Worm (Caenorhabditis elegans): ENCODE data around the gene arrd-12.
A peak's percentile ranks its signal among the peaks of the same experiment; 100 is the strongest.

Gene arrd-12

DNA sequence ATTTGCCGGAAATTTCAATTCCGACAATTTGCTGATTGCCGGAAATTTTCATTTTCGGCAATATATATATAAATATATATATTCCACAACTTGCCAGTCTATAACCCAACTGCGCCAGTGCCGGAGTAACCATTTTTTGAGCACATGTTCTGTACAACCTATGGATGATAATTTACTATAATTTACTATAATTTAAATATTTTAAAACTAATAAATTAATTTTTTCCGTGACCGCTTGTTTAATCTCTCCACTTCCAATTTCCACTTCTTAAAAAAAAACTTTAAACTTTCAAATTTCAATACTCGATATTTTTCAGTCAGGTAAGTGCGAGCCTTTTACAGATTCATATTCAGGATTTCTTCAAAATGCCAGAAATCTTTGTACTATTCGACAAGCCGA lies at the start of gene arrd-12:
arrd-12 (plus strand) TSS at position 301 of the 400 bp plus-strand sequence.
- TF ChIP-seq flt-1 (GFP tag; IDR thresholded peaks at IDR 0.05): no peak
- TF ChIP-seq klf-2 (GFP tag; conservative IDR thresholded peaks at IDR 0.05): no peak
- no peak for TF ChIP-seq med-1 (GFP tag; optimal IDR thresholded peaks at IDR 0.05; ENCODE audit: insufficient read depth)
- TF ChIP-seq tab-1 (GFP tag; IDR thresholded peaks at IDR 0.05): no peak
- no peak for TF ChIP-seq cog-1 (tag; optimal IDR thresholded peaks at IDR 0.05)
- no peak for TF ChIP-seq T22C8.4 (GFP tag; IDR thresholded peaks at IDR 0.05)
- no peak for TF ChIP-seq ztf-29 (GFP tag; IDR thresholded peaks at IDR 0.05)
- TF ChIP-seq ztf-23 (GFP tag; IDR thresholded peaks at IDR 0.05): no peak
- TF ChIP-seq ref-1 (GFP tag; conservative IDR thresholded peaks at IDR 0.05): no peak

DNA sequence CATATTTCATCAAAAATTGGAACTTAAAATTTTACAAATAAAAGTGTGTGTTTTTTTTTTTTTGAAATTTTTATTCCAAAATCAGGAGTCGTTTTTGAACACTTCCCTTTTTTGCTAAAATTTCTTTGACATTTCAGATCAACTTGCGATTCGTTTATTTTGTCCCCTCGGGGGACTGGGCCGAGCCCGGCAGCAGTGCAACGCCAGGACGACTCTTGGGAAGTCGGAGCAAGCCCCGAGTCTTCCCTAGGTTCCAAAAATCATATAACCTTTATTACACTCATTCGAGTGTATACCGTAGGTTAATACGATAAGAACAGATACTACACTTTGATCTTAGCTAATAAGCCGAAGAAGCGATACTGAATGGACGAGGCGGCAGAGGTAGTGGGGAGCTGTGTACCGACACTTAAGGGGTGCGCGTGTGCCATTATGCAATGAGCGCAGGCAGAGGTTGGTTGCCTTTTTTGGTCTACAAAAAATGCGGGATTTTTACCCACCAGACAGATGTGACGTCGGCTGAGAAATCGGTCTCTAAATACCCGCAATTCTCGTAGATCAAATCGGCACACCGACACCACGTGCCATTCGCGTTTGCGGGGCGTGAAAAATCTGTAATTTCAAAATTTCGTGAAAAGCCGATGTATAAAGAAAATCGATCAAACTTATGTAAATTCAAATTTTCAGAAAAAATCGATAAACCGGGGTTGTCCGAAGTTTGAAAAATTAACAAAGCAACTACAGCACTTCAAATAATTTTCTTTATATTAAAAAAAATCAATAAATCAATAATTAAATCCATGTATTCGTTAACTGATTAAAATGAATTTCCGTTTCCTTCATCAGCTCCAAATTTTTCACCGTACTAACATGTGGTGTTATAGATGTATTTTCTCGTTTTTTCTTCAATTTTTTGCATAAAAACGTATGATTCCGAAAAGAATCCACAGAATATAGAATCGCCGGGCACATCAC lies 48.4 kb upstream of the arrd-12 start:
- TF ChIP-seq ztf-29 (GFP tag; IDR thresholded peaks at IDR 0.05) (no peak), T22C8.4 (GFP tag; IDR thresholded peaks at IDR 0.05) (peak; percentile 29; the same call in 1 of the 2 replicates)

- TF ChIP-seq ref-1 (GFP tag; conservative IDR thresholded peaks at IDR 0.05) (no peak), tab-1 (GFP tag; IDR thresholded peaks at IDR 0.05) (no peak), flt-1 (GFP tag; IDR thresholded peaks at IDR 0.05) (no peak), klf-2 (GFP tag; conservative IDR thresholded peaks at IDR 0.05) (no peak), ztf-29 (GFP tag; IDR thresholded peaks at IDR 0.05) (no peak), cog-1 (tag; optimal IDR thresholded peaks at IDR 0.05) (no peak), med-1 (GFP tag; optimal IDR thresholded peaks at IDR 0.05; ENCODE audit: insufficient read depth) (no peak), T22C8.4 (GFP tag; IDR thresholded peaks at IDR 0.05) (no peak), ztf-23 (GFP tag; IDR thresholded peaks at IDR 0.05) (no peak)
Measured at ce11 chrII:13720650-13721049, 45.4 kb upstream of the arrd-12 start.

ce11 chrII:13721218-13721617 lies 44.8 kb upstream of the arrd-12 start, which contains the start of gene sre-46:
TSS of gene sre-46 (minus strand) at chrII:13721318.
- no peak for TF ChIP-seq T22C8.4 (GFP tag; IDR thresholded peaks at IDR 0.05)
- no peak for TF ChIP-seq med-1 (GFP tag; optimal IDR thresholded peaks at IDR 0.05; ENCODE audit: insufficient read depth)
- no peak for TF ChIP-seq ref-1 (GFP tag; conservative IDR thresholded peaks at IDR 0.05)
- no peak for TF ChIP-seq ztf-23 (GFP tag; IDR thresholded peaks at IDR 0.05)
- TF ChIP-seq cog-1 (tag; optimal IDR thresholded peaks at IDR 0.05): no peak
- no peak for TF ChIP-seq klf-2 (GFP tag; conservative IDR thresholded peaks at IDR 0.05)
- TF ChIP-seq ztf-29 (GFP tag; IDR thresholded peaks at IDR 0.05): no peak
- no peak for TF ChIP-seq flt-1 (GFP tag; IDR thresholded peaks at IDR 0.05)
- no peak for TF ChIP-seq tab-1 (GFP tag; IDR thresholded peaks at IDR 0.05)

- TF ChIP-seq ref-1 (GFP tag; conservative IDR thresholded peaks at IDR 0.05) (no peak), T22C8.4 (GFP tag; IDR thresholded peaks at IDR 0.05) (no peak), tab-1 (GFP tag; IDR thresholded peaks at IDR 0.05) (no peak), ztf-29 (GFP tag; IDR thresholded peaks at IDR 0.05) (no peak), cog-1 (tag; optimal IDR thresholded peaks at IDR 0.05) (no peak)
Measured at ce11 chrII:13722763-13723162, 43.3 kb upstream of the arrd-12 start, which contains the start of gene Y54G9A.5. TSS of gene Y54G9A.5 (plus strand) at chrII:13723007.

DNA sequence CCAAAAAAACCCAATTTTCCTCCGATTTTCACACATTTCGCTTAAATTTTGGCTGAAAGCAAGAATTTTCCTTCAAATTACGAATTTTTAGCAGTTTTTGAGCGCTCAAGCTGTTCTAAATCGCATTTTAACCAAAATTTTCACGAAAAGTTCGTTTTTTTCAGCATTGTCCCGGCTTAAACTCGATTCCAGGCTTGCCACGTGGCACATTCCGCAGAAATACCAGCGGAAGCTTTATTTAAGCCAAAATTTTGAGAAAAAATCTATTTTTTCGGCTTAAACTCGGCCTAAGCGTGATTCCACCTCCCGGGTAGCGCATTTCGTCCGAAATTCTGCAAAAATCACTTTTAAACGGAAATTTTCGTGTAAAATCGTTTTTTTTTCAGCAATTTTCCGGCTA lies 42.3 kb upstream of the arrd-12 start:
- no peak for TF ChIP-seq ztf-29 (GFP tag; IDR thresholded peaks at IDR 0.05)
- TF ChIP-seq med-1 (GFP tag; optimal IDR thresholded peaks at IDR 0.05; ENCODE audit: insufficient read depth): no peak
- no peak for TF ChIP-seq flt-1 (GFP tag; IDR thresholded peaks at IDR 0.05)
- no peak for TF ChIP-seq cog-1 (tag; optimal IDR thresholded peaks at IDR 0.05)
- no peak for TF ChIP-seq ztf-23 (GFP tag; IDR thresholded peaks at IDR 0.05)
- TF ChIP-seq klf-2 (GFP tag; conservative IDR thresholded peaks at IDR 0.05): no peak
- TF ChIP-seq ref-1 (GFP tag; conservative IDR thresholded peaks at IDR 0.05): no peak
- TF ChIP-seq tab-1 (GFP tag; IDR thresholded peaks at IDR 0.05): no peak
- no peak for TF ChIP-seq T22C8.4 (GFP tag; IDR thresholded peaks at IDR 0.05)

ce11 chrII:13725793-13726192 lies 40.3 kb upstream of the arrd-12 start, which contains the start of the genes Y54G9A.7 and bub-3:
TSS of gene Y54G9A.7 (minus strand) at chrII:13725799.
TSS of gene bub-3 (plus strand) at chrII:13726062.
- TF ChIP-seq klf-2 (GFP tag; conservative IDR thresholded peaks at IDR 0.05) (no peak), ref-1 (GFP tag; conservative IDR thresholded peaks at IDR 0.05) (no peak), ztf-29 (GFP tag; IDR thresholded peaks at IDR 0.05) (no peak), flt-1 (GFP tag; IDR thresholded peaks at IDR 0.05) (no peak), med-1 (GFP tag; optimal IDR thresholded peaks at IDR 0.05; ENCODE audit: insufficient read depth) (no peak), T22C8.4 (GFP tag; IDR thresholded peaks at IDR 0.05) (no peak), tab-1 (GFP tag; IDR thresholded peaks at IDR 0.05) (no peak), cog-1 (tag; optimal IDR thresholded peaks at IDR 0.05) (no peak), ztf-23 (GFP tag; IDR thresholded peaks at IDR 0.05) (no peak)

ce11 chrII:13729416-13729815 lies 36.6 kb upstream of the arrd-12 start, which contains the start of gene Y54G9A.9:
TSS of gene Y54G9A.9 (plus strand) at chrII:13729716.
- TF ChIP-seq ref-1 (GFP tag; conservative IDR thresholded peaks at IDR 0.05) (no peak), tab-1 (GFP tag; IDR thresholded peaks at IDR 0.05) (no peak), flt-1 (GFP tag; IDR thresholded peaks at IDR 0.05) (no peak), med-1 (GFP tag; optimal IDR thresholded peaks at IDR 0.05; ENCODE audit: insufficient read depth) (no peak), ztf-23 (GFP tag; IDR thresholded peaks at IDR 0.05) (no peak), ztf-29 (GFP tag; IDR thresholded peaks at IDR 0.05) (no peak), klf-2 (GFP tag; conservative IDR thresholded peaks at IDR 0.05) (no peak), T22C8.4 (GFP tag; IDR thresholded peaks at IDR 0.05) (no peak), cog-1 (tag; optimal IDR thresholded peaks at IDR 0.05) (no peak)

DNA sequence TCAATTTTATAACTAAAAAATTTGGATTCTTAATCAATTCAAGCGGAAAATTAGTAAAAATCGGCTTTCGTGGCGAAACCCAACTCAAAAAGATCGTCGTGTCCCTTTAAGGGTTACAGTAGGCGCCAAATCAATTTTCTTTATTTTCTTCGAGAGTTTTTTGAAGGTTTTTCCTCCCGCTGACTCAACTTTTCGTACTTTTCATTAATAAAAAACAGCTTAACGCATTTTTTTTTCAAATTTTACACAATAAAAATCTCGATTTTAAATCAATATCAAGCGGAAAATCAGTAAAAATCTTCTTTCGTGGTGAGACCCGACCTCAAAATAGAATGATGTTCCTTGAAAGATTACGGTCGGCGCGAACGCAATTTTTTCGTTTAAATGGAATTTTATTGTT lies 33.9 kb upstream of the arrd-12 start:
- no peak for TF ChIP-seq tab-1 (GFP tag; IDR thresholded peaks at IDR 0.05)
- TF ChIP-seq ref-1 (GFP tag; conservative IDR thresholded peaks at IDR 0.05): no peak
- TF ChIP-seq ztf-23 (GFP tag; IDR thresholded peaks at IDR 0.05): no peak
- no peak for TF ChIP-seq T22C8.4 (GFP tag; IDR thresholded peaks at IDR 0.05)
- no peak for TF ChIP-seq flt-1 (GFP tag; IDR thresholded peaks at IDR 0.05)
- TF ChIP-seq med-1 (GFP tag; optimal IDR thresholded peaks at IDR 0.05; ENCODE audit: insufficient read depth): no peak
- no peak for TF ChIP-seq cog-1 (tag; optimal IDR thresholded peaks at IDR 0.05)
- TF ChIP-seq ztf-29 (GFP tag; IDR thresholded peaks at IDR 0.05): no peak
- no peak for TF ChIP-seq klf-2 (GFP tag; conservative IDR thresholded peaks at IDR 0.05)

All from whole organism, midembryonic.